Worm (Caenorhabditis elegans) whole organism, L4 larva: ENCODE measurements around the gene C05C10.2.
A peak's percentile ranks its signal among the peaks of the same experiment; 100 is the strongest.

Source experiments
- F49E8.2 ChIP-seq: sonication (generic microtip); optimal IDR thresholded peaks from 2 replicates; lab custom pipeline; 2016; ENCODE audit warnings: missing compliant biosample characterization, mild to moderate bottlenecking, missing genetic modification characterization, borderline replicate concordance
- T26A8.4 ChIP-seq: fragments of 200-800 bp; sonication (Bioruptor generic); IDR thresholded peaks from 2 replicates; pipeline ENCODE4 v1.3.6; 2022; ENCODE audit warnings: missing genetic modification characterization, missing compliant biosample characterization
- ZK546.5 ChIP-seq, 2 experiments: sonication (generic microtip); optimal IDR thresholded peaks; 2 replicates each; lab custom pipeline; 2017; ENCODE audit warnings: missing biosample characterization in 2 of 2, missing genetic modification characterization in 2 of 2
- aha-1 ChIP-seq: fragments of 150-350 bp; peaks from one replicate; lab custom pipeline; 2014; ENCODE audit warnings: missing biosample characterization, missing genetic modification characterization
- aly-2 ChIP-seq: sonication (generic microtip); optimal IDR thresholded peaks from 2 replicates; lab custom pipeline; 2018; ENCODE audit warnings: missing biosample characterization, missing genetic modification characterization
- ama-1 ChIP-seq: fragments of 150-350 bp; optimal IDR thresholded peaks from 2 replicates; lab custom pipeline; 2014; ENCODE audit warnings: inconsistent platforms, mixed read lengths
- ceh-44 ChIP-seq: fragments of 200-800 bp; sonication (Bioruptor generic); IDR thresholded peaks from 2 replicates; pipeline ENCODE4 v1.3.6; 2022; ENCODE audit warnings: missing genetic modification reagents, missing genetic modification characterization, missing compliant biosample characterization
- ceh-62 ChIP-seq: sonication (generic microtip); optimal IDR thresholded peaks from 2 replicates; lab custom pipeline; 2017; ENCODE audit warnings: missing biosample characterization, missing genetic modification characterization
- ces-1 ChIP-seq: fragments of 150-350 bp; sonication (generic microtip); optimal IDR thresholded peaks from 4 replicates; lab custom pipeline; 2014; ENCODE audit warnings: missing biosample characterization, missing genetic modification reagents, missing genetic modification characterization
- daf-12 ChIP-seq: fragments of 150-350 bp; optimal IDR thresholded peaks from 2 replicates; lab custom pipeline; 2014; ENCODE audit warnings: missing biosample characterization, missing genetic modification reagents, missing genetic modification characterization
- daf-19 ChIP-seq: fragments of 200-800 bp; sonication (Bioruptor generic); conservative IDR thresholded peaks from 2 replicates; pipeline ENCODE4 v1.3.6; 2022; ENCODE audit warnings: missing genetic modification characterization, missing compliant biosample characterization
- daf-8 ChIP-seq: fragments of 200-800 bp; sonication (Bioruptor generic); IDR thresholded peaks from 2 replicates; pipeline ENCODE4 v1.3.6; 2022; ENCODE audit warnings: missing genetic modification characterization, missing compliant biosample characterization
- duxl-1 ChIP-seq: sonication (generic microtip); optimal IDR thresholded peaks from 2 replicates; lab custom pipeline; 2016; ENCODE audit warnings: mild to moderate bottlenecking, missing genetic modification characterization, moderate library complexity, missing compliant biosample characterization; ENCODE audit not compliant: poor library complexity
- fkh-10 ChIP-seq: fragments of 150-350 bp; optimal IDR thresholded peaks from 2 replicates; lab custom pipeline; 2014; ENCODE audit warnings: missing biosample characterization, missing genetic modification reagents, missing genetic modification characterization
- hlh-11 ChIP-seq: fragments of 200-800 bp; sonication (Bioruptor generic); optimal IDR thresholded peaks from 2 replicates; lab custom pipeline; 2018; ENCODE audit warnings: mild to moderate bottlenecking, missing genetic modification characterization, missing compliant biosample characterization
- hmg-1.1 ChIP-seq: fragments of 200-800 bp; sonication (Bioruptor generic); IDR thresholded peaks from 2 replicates; pipeline ENCODE4 v1.3.6; 2022; ENCODE audit warnings: missing genetic modification reagents, missing genetic modification characterization, missing compliant biosample characterization
- jun-1 ChIP-seq: fragments of 150-350 bp; optimal IDR thresholded peaks from 2 replicates; lab custom pipeline; 2014; ENCODE audit warnings: missing biosample characterization, missing genetic modification reagents, missing genetic modification characterization
- lim-7 ChIP-seq: fragments of 200-800 bp; sonication (Bioruptor generic); IDR thresholded peaks from 2 replicates; pipeline ENCODE4 v1.3.6; 2022; ENCODE audit warnings: missing genetic modification characterization, missing compliant biosample characterization
- lin-1 ChIP-seq: fragments of 200-800 bp; sonication (Bioruptor generic); IDR thresholded peaks from 2 replicates; pipeline ENCODE4 v1.3.6; 2022; ENCODE audit warnings: missing genetic modification reagents, missing genetic modification characterization, missing compliant biosample characterization
- lin-13 ChIP-seq: fragments of 150-350 bp; optimal IDR thresholded peaks from 2 replicates; lab custom pipeline; 2014; ENCODE audit warnings: missing biosample characterization, missing genetic modification reagents, missing genetic modification characterization
- lin-29 ChIP-seq: fragments of 200-800 bp; sonication (Bioruptor generic); IDR thresholded peaks from 2 replicates; pipeline ENCODE4 v1.3.6; 2022; ENCODE audit warnings: missing genetic modification reagents, missing genetic modification characterization, missing compliant biosample characterization
- lir-3 ChIP-seq: sonication (generic microtip); optimal IDR thresholded peaks from 2 replicates; lab custom pipeline; 2016; ENCODE audit warnings: mild to moderate bottlenecking, missing genetic modification characterization, missing compliant biosample characterization
- lsy-2 ChIP-seq, 2 experiments: fragments of 150-350 bp in 1 of 2; sonication (generic microtip) in 1 of 2; optimal IDR thresholded peaks; 2 replicates each; lab custom pipeline; 2014 to 2017; ENCODE audit warnings: missing biosample characterization in 2 of 2, missing genetic modification characterization in 2 of 2
- madf-9 ChIP-seq: fragments of 200-800 bp; sonication (Bioruptor generic); conservative IDR thresholded peaks from 2 replicates; pipeline ENCODE4 v1.3.6; 2022; ENCODE audit warnings: missing genetic modification reagents, missing genetic modification characterization, missing compliant biosample characterization
- mdl-1 ChIP-seq, 2 experiments: fragments of 150-350 bp in 1 of 2; sonication (generic microtip) in 1 of 2; optimal IDR thresholded peaks; 2 replicates each; lab custom pipeline; 2014 to 2017; ENCODE audit warnings: missing biosample characterization in 2 of 2, missing genetic modification characterization in 2 of 2
- mep-1 ChIP-seq: fragments of 150-350 bp; sonication (generic microtip); optimal IDR thresholded peaks from 3 replicates; lab custom pipeline; 2014; ENCODE audit warnings: missing biosample characterization, missing genetic modification characterization
- mes-2 ChIP-seq: sonication (generic microtip); optimal IDR thresholded peaks from 2 replicates; lab custom pipeline; 2016; ENCODE audit warnings: missing genotype, mild to moderate bottlenecking, missing genetic modification characterization, missing compliant biosample characterization; ENCODE audit not compliant: poor library complexity, severe bottlenecking
- nhr-237 ChIP-seq: sonication (generic microtip); optimal IDR thresholded peaks from 2 replicates; lab custom pipeline; 2017; ENCODE audit warnings: missing biosample characterization, missing genetic modification characterization
- nhr-42 ChIP-seq: fragments of 200-800 bp; sonication (Bioruptor generic); IDR thresholded peaks from 2 replicates; pipeline ENCODE4 v1.3.6; 2022; ENCODE audit warnings: missing genetic modification characterization, missing compliant biosample characterization
- nhr-6 ChIP-seq: fragments of 150-350 bp; optimal IDR thresholded peaks from 2 replicates; lab custom pipeline; 2014; ENCODE audit warnings: missing biosample characterization, missing genetic modification characterization
- nhr-76 ChIP-seq: fragments of 150-350 bp; optimal IDR thresholded peaks from 2 replicates; lab custom pipeline; 2014; ENCODE audit warnings: missing biosample characterization, missing genetic modification characterization
- pqm-1 ChIP-seq: sonication (generic microtip); optimal IDR thresholded peaks from 2 replicates; lab custom pipeline; 2017; ENCODE audit warnings: missing biosample characterization, missing genetic modification characterization
- saeg-2 ChIP-seq: fragments of 200-800 bp; sonication (Bioruptor generic); IDR thresholded peaks from 2 replicates; pipeline ENCODE4 v1.3.6; 2022; ENCODE audit warnings: missing genetic modification reagents, missing genetic modification characterization, missing compliant biosample characterization
- skn-1 ChIP-seq: fragments of 150-350 bp; optimal IDR thresholded peaks from 2 replicates; lab custom pipeline; 2014; ENCODE audit warnings: missing biosample characterization, missing genetic modification characterization
- snpc-4 ChIP-seq: fragments of 150-350 bp; optimal IDR thresholded peaks from 2 replicates; lab custom pipeline; 2014; ENCODE audit warnings: missing biosample characterization, missing genetic modification characterization
- tag-97 ChIP-seq: fragments of 200-800 bp; sonication (Bioruptor generic); IDR thresholded peaks from 2 replicates; pipeline ENCODE4 v1.3.6; 2022; ENCODE audit warnings: missing genetic modification characterization, missing compliant biosample characterization
- vab-7 ChIP-seq: fragments of 200-800 bp; sonication (Bioruptor generic); IDR thresholded peaks from 2 replicates; pipeline ENCODE4 v1.3.6; 2022; ENCODE audit warnings: missing genetic modification reagents, missing genetic modification characterization, missing compliant biosample characterization
- zag-1 ChIP-seq: fragments of 150-350 bp; optimal IDR thresholded peaks from 2 replicates; lab custom pipeline; 2014; ENCODE audit warnings: missing biosample characterization, missing genetic modification characterization
- zip-11 ChIP-seq: fragments of 200-800 bp; sonication (Bioruptor generic); IDR thresholded peaks from 2 replicates; pipeline ENCODE4 v1.3.6; 2022; ENCODE audit warnings: missing genetic modification characterization, missing compliant biosample characterization
- ztf-7 ChIP-seq: fragments of 150-350 bp; optimal IDR thresholded peaks from 2 replicates; lab custom pipeline; 2014; ENCODE audit warnings: missing biosample characterization, missing genetic modification characterization

The C05C10.2 gene

DNA sequence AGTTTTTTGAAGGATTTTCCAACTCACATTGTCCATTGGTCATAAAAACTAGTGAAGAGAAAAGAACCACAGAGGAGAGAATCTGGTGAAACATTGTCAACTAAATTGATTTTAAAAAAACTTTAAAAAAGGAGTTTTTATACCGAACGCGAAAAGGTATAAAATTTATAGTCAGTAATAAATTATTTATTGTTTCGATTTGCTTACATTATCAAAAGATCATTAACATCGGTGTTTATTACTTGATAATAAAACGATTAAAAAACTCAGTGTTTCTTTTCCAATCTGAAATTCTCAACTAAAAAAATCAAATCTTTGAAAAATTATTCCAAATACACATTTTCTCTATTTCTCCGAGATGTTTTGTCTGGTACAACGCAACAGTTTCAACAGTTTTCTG, 5.8 kb upstream of the C05C10.2 start, which contains the start of gene F26C11.4:
Gene F26C11.4, minus strand, starts transcription at position 101 of the 400 bp plus-strand sequence.
- TF ChIP-seq lir-3 (no peak), daf-8 (GFP tag; lab: Robert Waterston, UW) (no peak), lin-29 (GFP tag; lab: Robert Waterston, UW) (no peak), aly-2 (tag; lab: Kevin White, UChicago) (no peak), nhr-6 (tag; lab: Kevin White, UChicago) (no peak), snpc-4 (no peak), nhr-237 (tag; lab: Kevin White, UChicago) (no peak)

DNA sequence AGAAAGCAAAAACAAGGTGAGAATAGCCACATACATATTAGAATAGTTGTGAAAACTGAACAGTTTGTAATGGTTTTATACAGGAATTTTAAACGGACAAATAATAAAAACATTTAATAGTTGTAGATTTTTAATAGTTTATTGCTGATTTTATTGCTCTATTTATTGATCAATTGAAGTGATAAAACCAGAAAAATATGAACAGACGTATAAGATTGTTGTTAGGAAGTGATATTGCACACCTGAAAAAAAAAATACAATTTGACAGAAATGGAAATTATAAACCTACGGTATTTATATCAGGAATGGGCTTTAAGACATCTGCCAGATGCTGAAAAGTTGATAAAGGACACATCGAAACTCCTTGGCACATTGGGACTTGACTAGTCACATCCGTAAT, 4.1 kb upstream of the C05C10.2 start, which contains the start of gene C05C10.8:
Gene C05C10.8, minus strand, starts transcription at position 101 of the 400 bp plus-strand sequence.
- TF ChIP-seq daf-12 (no peak), tag-97 (GFP tag; lab: Robert Waterston, UW) (no peak), lim-7 (GFP tag; lab: Robert Waterston, UW) (no peak), lsy-2 (tag; optimal IDR thresholded peaks at IDR 0.05; lab: Kevin White, UChicago) (no peak), ceh-62 (no peak), ama-1 (lab: Kevin White, UChicago) (no peak), lin-13 (no peak), vab-7 (GFP tag; lab: Robert Waterston, UW) (no peak), nhr-76 (tag; lab: Kevin White, UChicago) (no peak), jun-1 (no peak), hmg-1.1 (GFP tag; lab: Robert Waterston, UW) (no peak), mes-2 (no peak), T26A8.4 (GFP tag; lab: Robert Waterston, UW) (no peak), mep-1 (no peak), ceh-44 (GFP tag; lab: Robert Waterston, UW) (no peak), hlh-11 (tag; lab: Kevin White, UChicago) (no peak)

DNA sequence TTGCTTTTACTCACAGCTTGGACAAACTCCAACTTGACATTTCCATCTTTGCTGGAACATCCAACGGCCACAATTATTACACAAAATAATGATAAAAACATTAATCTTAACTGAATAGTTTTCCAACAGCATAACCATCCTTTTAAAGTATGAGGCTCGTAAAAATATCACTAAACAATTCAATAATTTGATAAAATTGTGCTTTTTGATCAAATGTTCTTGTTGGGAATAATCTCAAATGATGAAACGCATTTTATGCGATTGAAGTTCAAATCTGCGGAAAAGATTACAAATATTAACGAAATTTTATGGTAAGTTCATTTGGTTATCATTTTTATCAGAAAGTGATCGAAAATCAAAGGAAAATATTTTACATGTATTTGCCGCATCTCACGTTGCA, 1.6 kb upstream of the C05C10.2 start, which contains the start of gene pho-10:
Gene pho-10, minus strand, starts transcription at position 101 of the 400 bp plus-strand sequence.
- TF ChIP-seq ces-1 (no peak), zip-11 (no peak), jun-1 (no peak), ZK546.5 (tag; optimal IDR thresholded peaks at IDR 0.05; lab: Kevin White, UChicago) (no peak), daf-12 (no peak), fkh-10 (GFP tag; lab: Kevin White, UChicago) (no peak), zag-1 (tag; lab: Kevin White, UChicago) (no peak), pqm-1 (no peak), lin-1 (GFP tag; lab: Robert Waterston, UW) (no peak), daf-19 (GFP tag; lab: Robert Waterston, UW) (no peak), skn-1 (tag; lab: Kevin White, UChicago) (no peak), madf-9 (GFP tag; lab: Robert Waterston, UW) (no peak), ztf-7 (no peak), F49E8.2 (tag; lab: Kevin White, UChicago) (no peak), duxl-1 (tag; lab: Kevin White, UChicago) (no peak), saeg-2 (GFP tag; lab: Robert Waterston, UW) (no peak), mep-1 (no peak)

DNA sequence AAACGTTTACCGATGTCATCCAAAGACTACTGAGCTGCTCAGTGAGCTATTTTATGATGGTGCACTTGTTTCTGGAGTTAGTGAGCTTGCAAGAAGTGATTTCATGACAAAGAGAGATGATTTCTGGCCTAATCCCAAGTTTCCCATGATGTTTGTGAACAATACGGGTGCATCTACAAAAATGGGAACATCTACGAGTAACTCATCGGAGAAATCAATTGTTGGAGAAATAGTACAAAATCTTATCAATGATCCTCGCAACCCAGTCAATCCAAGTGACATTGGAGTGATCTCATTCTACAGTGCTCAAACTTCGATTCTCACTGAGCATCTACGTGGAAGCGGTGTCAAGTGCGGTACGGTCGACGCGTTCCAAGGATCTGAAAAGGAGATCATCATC, 6.5 kb downstream of the C05C10.2 start:
- TF ChIP-seq lin-13 (no peak), mdl-1 (tag; optimal IDR thresholded peaks at IDR 0.05; lab: Kevin White, UChicago) (no peak), pqm-1 (no peak), aha-1 (tag; lab: Kevin White, UChicago) (peak; percentile 91), nhr-42 (GFP tag; lab: Robert Waterston, UW) (no peak)
